Worm (Caenorhabditis elegans) whole organism, young adult: Measurements from ENCODE around the gene col-91.

Source experiments
- B0261.1 ChIP-seq: sonication (generic microtip); optimal IDR thresholded peaks from 2 replicates; lab custom pipeline; 2016; ENCODE audit warnings: mild to moderate bottlenecking, missing genetic modification characterization, moderate library complexity, missing compliant biosample characterization
- C17E4.6 ChIP-seq: fragments of 200-800 bp; sonication (Bioruptor generic); IDR thresholded peaks from 2 replicates; pipeline ENCODE4 v1.3.6; 2022; ENCODE audit warnings: missing genetic modification reagents, missing genetic modification characterization, missing compliant biosample characterization
- F33H1.4 ChIP-seq: fragments of 200-800 bp; sonication (Bioruptor generic); IDR thresholded peaks from 2 replicates; pipeline ENCODE4 v1.3.6; 2022; ENCODE audit warnings: missing genetic modification reagents, missing genetic modification characterization, missing compliant biosample characterization
- F57C9.4 ChIP-seq: sonication (generic microtip); optimal IDR thresholded peaks from 2 replicates; lab custom pipeline; 2017; ENCODE audit warnings: mild to moderate bottlenecking, missing genetic modification characterization, missing compliant biosample characterization
- T26A5.8 ChIP-seq: sonication (generic microtip); optimal IDR thresholded peaks from 2 replicates; lab custom pipeline; 2016; ENCODE audit warnings: missing genetic modification characterization, missing compliant biosample characterization
- ZK185.1 ChIP-seq: sonication (generic microtip); optimal IDR thresholded peaks from 2 replicates; lab custom pipeline; 2016; ENCODE audit warnings: mild to moderate bottlenecking, missing genetic modification characterization, missing compliant biosample characterization; ENCODE audit not compliant: poor library complexity, severe bottlenecking
- bed-2 ChIP-seq: fragments of 200-800 bp; sonication (Bioruptor generic); IDR thresholded peaks from 2 replicates; pipeline ENCODE4 v1.3.6; 2022; ENCODE audit warnings: missing genetic modification reagents, missing genetic modification characterization, missing compliant biosample characterization
- ceh-100 ChIP-seq: fragments of 200-800 bp; sonication (Bioruptor generic); IDR thresholded peaks from 2 replicates; pipeline ENCODE4 v1.3.6; 2022; ENCODE audit warnings: missing genetic modification reagents, missing genetic modification characterization, missing compliant biosample characterization
- ceh-40 ChIP-seq: fragments of 200-800 bp; sonication (Bioruptor generic); IDR thresholded peaks from 2 replicates; pipeline ENCODE4 v1.3.6; 2022; ENCODE audit warnings: missing genetic modification characterization, missing compliant biosample characterization
- ceh-58 ChIP-seq: fragments of 200-800 bp; sonication (Bioruptor generic); IDR thresholded peaks from 2 replicates; pipeline ENCODE4 v1.3.6; 2022; ENCODE audit warnings: missing genetic modification characterization, missing compliant biosample characterization
- dpff-1 ChIP-seq: sonication (generic microtip); optimal IDR thresholded peaks from 2 replicates; lab custom pipeline; 2017; ENCODE audit warnings: mild to moderate bottlenecking, missing genetic modification characterization, missing compliant biosample characterization
- egl-44 ChIP-seq: fragments of 200-800 bp; sonication (Bioruptor generic); IDR thresholded peaks from 2 replicates; pipeline ENCODE4 v1.3.6; 2022; ENCODE audit warnings: missing genetic modification reagents, missing genetic modification characterization, missing compliant biosample characterization
- ekl-4 ChIP-seq: fragments of 200-800 bp; sonication (Bioruptor generic); IDR thresholded peaks from 2 replicates; pipeline ENCODE4 v1.3.6; 2022; ENCODE audit warnings: missing genetic modification reagents, missing genetic modification characterization, missing compliant biosample characterization
- ets-4 ChIP-seq: fragments of 200-800 bp; sonication (Bioruptor generic); optimal IDR thresholded peaks from 2 replicates; lab custom pipeline; 2018; ENCODE audit warnings: mild to moderate bottlenecking, missing genetic modification characterization, missing compliant biosample characterization
- hrde-1 ChIP-seq: sonication (generic microtip); optimal IDR thresholded peaks from 2 replicates; lab custom pipeline; 2016; ENCODE audit warnings: missing genetic modification characterization, mild to moderate bottlenecking, missing compliant biosample characterization, moderate library complexity, missing genotype, missing genetic modification reagents, borderline replicate concordance
- let-607 ChIP-seq, 2 experiments: fragments of 200-800 bp in 1 of 2; sonication (Bioruptor generic) in 1 of 2; sonication (generic microtip) in 1 of 2; optimal IDR thresholded peaks; 2 replicates each; lab custom pipeline; 2016 to 2018; ENCODE audit warnings: mild to moderate bottlenecking in 2 of 2, missing compliant biosample characterization in 2 of 2, missing genetic modification characterization in 2 of 2, moderate library complexity in 2 of 2, missing genotype in 1 of 2
- lin-54 ChIP-seq: fragments of 200-800 bp; sonication (Bioruptor generic); optimal IDR thresholded peaks from 2 replicates; lab custom pipeline; 2018; ENCODE audit warnings: mild to moderate bottlenecking, missing genetic modification characterization, missing compliant biosample characterization
- lsl-1 ChIP-seq: fragments of 200-800 bp; sonication (Bioruptor generic); optimal IDR thresholded peaks from 2 replicates; lab custom pipeline; 2018; ENCODE audit warnings: mild to moderate bottlenecking, missing genetic modification characterization, moderate library complexity, missing compliant biosample characterization
- mel-28 ChIP-seq: sonication (generic microtip); optimal IDR thresholded peaks from 2 replicates; lab custom pipeline; 2016; ENCODE audit warnings: borderline replicate concordance, mild to moderate bottlenecking, missing genetic modification characterization, missing compliant biosample characterization
- mxl-1 ChIP-seq: sonication (generic microtip); optimal IDR thresholded peaks from 2 replicates; lab custom pipeline; 2016; ENCODE audit warnings: missing genetic modification characterization, missing compliant biosample characterization
- nfyb-1 ChIP-seq: fragments of 200-800 bp; sonication (Bioruptor generic); IDR thresholded peaks from 2 replicates; pipeline ENCODE4 v1.3.6; 2022; ENCODE audit warnings: missing genetic modification reagents, missing genetic modification characterization, missing compliant biosample characterization
- nhr-120 ChIP-seq: fragments of 200-800 bp; sonication (Bioruptor generic); IDR thresholded peaks from 2 replicates; pipeline ENCODE4 v1.3.6; 2022; ENCODE audit warnings: missing genetic modification characterization, missing compliant biosample characterization
- nhr-27 ChIP-seq: fragments of 200-800 bp; sonication (Bioruptor generic); optimal IDR thresholded peaks from 2 replicates; lab custom pipeline; 2018; ENCODE audit warnings: mild to moderate bottlenecking, missing genetic modification characterization, moderate library complexity, missing compliant biosample characterization
- nhr-80 ChIP-seq: sonication (generic microtip); optimal IDR thresholded peaks from 2 replicates; lab custom pipeline; 2016; ENCODE audit warnings: missing genetic modification characterization, missing compliant biosample characterization
- repo-1 ChIP-seq: sonication (generic microtip); optimal IDR thresholded peaks from 2 replicates; lab custom pipeline; 2017; ENCODE audit warnings: mild to moderate bottlenecking, missing genetic modification characterization, missing compliant biosample characterization
- snpc-4 ChIP-seq, 5 experiments: fragments of 150-350 bp in 1 of 5; sonication (generic microtip) in 4 of 5; optimal IDR thresholded peaks; 2 replicates each; lab custom pipeline; 2014 to 2018; ENCODE audit warnings: missing genetic modification characterization in 5 of 5, missing biosample characterization in 3 of 5, antibody characterized with exemption in 2 of 5, mild to moderate bottlenecking in 2 of 5, missing compliant biosample characterization in 2 of 5, missing genotype in 2 of 5, moderate library complexity in 2 of 5, missing genetic modification reagents in 1 of 5
- somi-1 ChIP-seq: fragments of 200-800 bp; sonication (Bioruptor generic); optimal IDR thresholded peaks from 2 replicates; lab custom pipeline; 2018; ENCODE audit warnings: mild to moderate bottlenecking, missing genetic modification characterization, missing compliant biosample characterization
- tlf-1 ChIP-seq: fragments of 200-800 bp; sonication (Bioruptor generic); optimal IDR thresholded peaks from 2 replicates; lab custom pipeline; 2018; ENCODE audit warnings: mild to moderate bottlenecking, missing genetic modification characterization, missing compliant biosample characterization
- unc-130 ChIP-seq: sonication (generic microtip); optimal IDR thresholded peaks from 2 replicates; lab custom pipeline; 2016; ENCODE audit warnings: missing genetic modification reagents, missing genetic modification characterization, missing compliant biosample characterization
- unc-62 ChIP-seq: fragments of 150-350 bp; optimal IDR thresholded peaks from 2 replicates; lab custom pipeline; 2014; ENCODE audit warnings: missing biosample characterization, missing genetic modification reagents, missing genetic modification characterization
- xnd-1 ChIP-seq: sonication (generic microtip); optimal IDR thresholded peaks from 2 replicates; lab custom pipeline; 2016; ENCODE audit warnings: missing genotype, missing genetic modification reagents, missing genetic modification characterization, missing compliant biosample characterization
- zfh-2 ChIP-seq: fragments of 200-800 bp; sonication (Bioruptor generic); conservative IDR thresholded peaks from 2 replicates; pipeline ENCODE4 v1.3.6; 2022; ENCODE audit warnings: missing genetic modification reagents, missing genetic modification characterization, missing compliant biosample characterization
- ztf-18 ChIP-seq: sonication (generic microtip); optimal IDR thresholded peaks from 2 replicates; lab custom pipeline; 2016; ENCODE audit warnings: missing genotype, mild to moderate bottlenecking, missing genetic modification characterization, missing compliant biosample characterization
- ztf-22 ChIP-seq: fragments of 200-800 bp; sonication (Bioruptor generic); optimal IDR thresholded peaks from 2 replicates; lab custom pipeline; 2018; ENCODE audit warnings: mild to moderate bottlenecking, missing genetic modification characterization, moderate library complexity, missing compliant biosample characterization

The col-91 gene

DNA sequence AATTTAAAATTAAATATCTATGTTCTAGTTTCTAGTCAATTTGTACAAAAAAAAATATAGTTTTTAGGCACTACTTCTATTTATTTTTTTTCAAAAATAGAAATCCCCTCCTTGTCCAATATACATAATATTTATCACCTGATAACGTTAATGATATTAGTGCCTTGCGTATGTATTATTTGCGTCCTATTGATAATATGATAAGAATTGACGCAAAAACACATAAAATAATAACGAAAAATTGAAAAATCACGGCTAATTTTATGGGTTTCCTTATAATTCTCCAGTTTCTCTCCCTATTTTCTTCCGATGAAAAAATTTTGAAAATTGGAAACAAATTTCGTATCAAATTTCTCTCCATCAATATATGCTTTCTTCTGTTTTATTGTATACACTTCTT is 36.3 kb upstream of the col-91 start:
- no peak for TF ChIP-seq ZK185.1 (tag; lab: Kevin White, UChicago)
- no peak for TF ChIP-seq bed-2 (GFP tag; lab: Robert Waterston, UW)
- TF ChIP-seq nhr-120 (GFP tag; lab: Robert Waterston, UW), result no peak
- TF ChIP-seq lsl-1 (GFP tag; lab: Kevin White, UChicago), result no peak
- no peak for TF ChIP-seq tlf-1 (GFP tag; lab: Kevin White, UChicago)
- no peak for TF ChIP-seq mel-28 (tag; lab: Kevin White, UChicago)
- no peak for TF ChIP-seq let-607 (tag; optimal IDR thresholded peaks at IDR 0.05; lab: Kevin White, UChicago)
- no peak for TF ChIP-seq B0261.1 (tag; lab: Kevin White, UChicago)
- no peak for TF ChIP-seq mxl-1 (tag; lab: Kevin White, UChicago)
- no peak for TF ChIP-seq ceh-40 (GFP tag; lab: Robert Waterston, UW)
- no peak for TF ChIP-seq ekl-4 (GFP tag; lab: Robert Waterston, UW)
- TF ChIP-seq F33H1.4 (GFP tag; lab: Robert Waterston, UW), result no peak

DNA sequence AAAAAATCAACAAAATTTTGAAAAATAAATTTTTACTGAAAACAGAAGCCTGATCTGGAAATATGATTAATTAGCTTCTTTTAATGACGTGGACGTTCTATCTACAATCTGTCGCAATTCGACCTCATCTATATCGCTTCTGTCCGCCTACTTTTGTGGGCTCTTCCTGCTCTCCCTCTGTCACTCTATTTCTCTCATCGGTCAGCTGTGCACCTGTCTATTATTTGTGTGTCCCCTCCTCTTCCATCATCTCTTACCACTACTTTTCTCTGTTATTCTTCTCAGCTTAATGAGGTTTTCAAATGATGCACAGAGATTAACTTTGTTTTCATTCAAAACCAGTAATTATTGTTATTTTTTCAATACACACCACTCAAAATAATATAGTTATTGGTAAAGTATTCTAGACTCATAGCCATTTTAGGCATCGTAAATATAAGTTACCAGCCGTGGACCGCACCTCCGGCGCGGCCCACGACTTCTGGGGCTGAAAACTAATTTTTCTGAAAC is 35.7 kb upstream of the col-91 start:
- TF ChIP-seq ceh-58 (GFP tag; lab: Robert Waterston, UW) (no peak), somi-1 (no peak), dpff-1 (tag; lab: Kevin White, UChicago) (no peak), ztf-18 (tag; lab: Kevin White, UChicago) (no peak), repo-1 (tag; lab: Kevin White, UChicago) (no peak), nhr-27 (tag; lab: Kevin White, UChicago) (no peak), C17E4.6 (GFP tag; lab: Robert Waterston, UW) (no peak), lsl-1 (GFP tag; lab: Kevin White, UChicago) (no peak), ets-4 (GFP tag; lab: Kevin White, UChicago) (no peak)

DNA sequence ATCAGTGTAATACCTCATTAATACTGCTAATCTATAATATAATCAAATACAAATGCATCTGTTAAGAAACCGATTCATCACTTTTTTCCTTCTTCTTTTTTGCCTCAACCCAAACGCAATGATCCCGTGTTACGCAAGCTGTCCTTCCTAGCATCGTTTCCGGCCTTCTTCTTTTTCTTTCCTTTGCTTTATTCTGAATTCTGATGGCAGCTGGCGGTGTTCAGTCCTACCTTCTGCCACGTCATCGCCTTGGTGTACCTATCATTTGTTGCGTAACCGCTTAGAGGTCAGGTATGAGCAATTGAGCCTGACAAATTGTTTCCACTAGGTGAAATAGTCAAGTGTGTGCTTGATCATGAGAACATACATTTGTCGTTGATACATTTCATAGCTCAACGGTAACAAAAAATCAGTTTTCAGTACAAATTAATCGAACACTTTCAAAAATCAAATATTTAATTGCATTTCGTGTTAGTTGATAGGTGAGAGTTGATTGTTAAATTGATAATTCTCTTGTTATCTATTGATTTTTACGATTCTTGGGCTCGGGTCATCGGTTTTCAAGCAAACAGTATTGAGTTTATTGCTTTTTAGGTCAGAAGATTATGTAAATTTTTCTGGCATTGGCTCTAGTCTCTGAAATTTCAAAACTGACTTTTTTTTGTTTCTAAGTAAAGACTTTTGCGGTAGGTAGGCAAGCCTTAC is 34.9 kb upstream of the col-91 start:
- TF ChIP-seq ceh-100, result no peak
- TF ChIP-seq unc-130, result no peak
- no peak for TF ChIP-seq T26A5.8 (tag; lab: Kevin White, UChicago)
- TF ChIP-seq nfyb-1, result no peak
- no peak for TF ChIP-seq egl-44 (GFP tag; lab: Robert Waterston, UW)
- TF ChIP-seq zfh-2 (GFP tag; lab: Robert Waterston, UW), result no peak
- TF ChIP-seq ekl-4 (GFP tag; lab: Robert Waterston, UW), result no peak
- no peak for TF ChIP-seq lin-54 (GFP tag; lab: Kevin White, UChicago)
- TF ChIP-seq hrde-1 (tag; lab: Kevin White, UChicago), result no peak
- TF ChIP-seq ztf-22 (GFP tag; lab: Kevin White, UChicago), result no peak
- no peak for TF ChIP-seq nhr-120 (GFP tag; lab: Robert Waterston, UW)

DNA sequence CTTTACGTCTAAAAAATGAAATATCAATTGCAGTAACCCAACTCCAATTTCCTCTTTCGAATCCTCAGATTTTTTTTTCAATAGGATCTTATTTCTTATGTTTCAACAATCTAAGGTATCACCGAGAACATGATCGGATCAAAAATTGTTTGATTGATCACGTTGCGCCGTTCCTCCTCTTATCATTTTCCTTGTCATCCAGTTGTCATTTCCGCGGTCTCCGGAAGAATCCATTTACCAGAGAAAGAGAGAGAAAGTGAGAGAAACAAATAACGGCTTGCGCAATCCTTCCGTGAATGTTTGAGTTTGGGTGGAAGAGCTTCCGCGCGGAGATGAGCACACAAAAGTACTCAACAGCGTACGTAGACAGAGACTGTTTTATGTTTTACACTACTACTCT is 29.8 kb upstream of the col-91 start:
- TF ChIP-seq xnd-1 (tag; lab: Kevin White, UChicago) (no peak), nhr-80 (tag; lab: Kevin White, UChicago) (peak; percentile 68), snpc-4 (GFP tag; optimal IDR thresholded peaks at IDR 0.05; lab: Kevin White, UChicago) (no peak), snpc-4 (tag; optimal IDR thresholded peaks at IDR 0.05; lab: Kevin White, UChicago) (no peak), F57C9.4 (no peak), unc-62 (GFP tag; lab: Kevin White, UChicago) (peak; percentile 42), lsl-1 (GFP tag; lab: Kevin White, UChicago) (no peak)
